Fruit fly (Drosophila melanogaster) S2 (cell line): ENCODE measurements around the gene CG15375.

Experiments
- CG8478 ChIP-seq: fragments of >200 bp; optimal IDR thresholded peaks from 2 replicates; lab custom pipeline; 2018
- CTCF ChIP-seq, 2 experiments: fragments of >200 bp; optimal IDR thresholded peaks; 2 replicates each; lab custom pipeline; 2018

Gene CG15375

DNA sequence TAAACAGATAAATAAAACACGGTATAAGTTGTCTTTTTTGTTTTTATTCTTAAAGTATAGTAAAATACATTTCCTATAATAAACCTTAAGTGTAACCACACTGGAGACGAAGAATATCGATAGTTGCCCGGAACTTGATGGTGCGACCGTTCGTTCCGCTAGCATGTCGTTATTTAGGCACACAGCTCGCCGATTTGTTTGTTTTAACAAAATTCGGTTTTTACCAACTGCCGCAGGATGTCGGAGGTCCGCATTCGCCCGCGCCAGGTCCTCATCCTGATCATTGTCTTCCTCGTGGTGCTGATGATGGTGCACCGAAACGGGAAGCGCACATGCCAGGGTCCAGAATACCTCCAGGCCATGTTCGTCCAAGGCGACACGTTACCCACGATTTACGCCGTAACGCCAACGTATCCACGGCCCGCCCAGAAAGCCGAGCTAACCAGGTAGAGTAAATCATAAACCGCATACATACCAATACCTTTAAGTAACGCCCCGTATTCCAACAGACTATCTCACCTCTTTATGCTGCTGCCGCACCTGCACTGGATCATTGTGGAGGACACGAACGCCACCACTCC lies 30.0 kb downstream of the CG15375 start, which contains the start of gene GlcAT-I:
GlcAT-I (plus strand) TSS at position 163 of the 581 bp plus-strand sequence.
- TF ChIP-seq CTCF (optimal IDR thresholded peaks at IDR 0.05; lab: Kevin White, UChicago): no peak
- no peak for TF ChIP-seq CG8478

DNA sequence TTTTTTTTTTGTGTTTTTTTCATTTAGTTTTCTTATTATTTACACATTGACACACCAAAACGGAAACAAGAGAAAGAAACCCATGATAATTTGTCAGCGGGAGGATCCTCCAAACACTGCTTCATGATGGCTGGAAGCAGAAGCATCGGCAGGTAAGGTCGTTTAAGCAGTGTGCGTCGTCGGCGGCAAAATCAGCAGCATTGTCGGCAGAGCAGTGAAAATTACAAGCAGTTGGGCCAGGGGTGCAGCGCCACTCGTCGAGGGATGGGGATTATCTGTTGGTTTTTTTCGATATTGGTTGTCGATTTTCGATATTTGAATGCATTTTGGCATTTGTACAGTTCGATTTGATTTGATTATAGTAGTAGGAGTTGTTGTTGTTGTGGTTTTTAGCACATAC lies 37.9 kb downstream of the CG15375 start:
- TF ChIP-seq CTCF (optimal IDR thresholded peaks at IDR 0.05; lab: Kevin White, UChicago) (no peak), CG8478 (no peak)

DNA sequence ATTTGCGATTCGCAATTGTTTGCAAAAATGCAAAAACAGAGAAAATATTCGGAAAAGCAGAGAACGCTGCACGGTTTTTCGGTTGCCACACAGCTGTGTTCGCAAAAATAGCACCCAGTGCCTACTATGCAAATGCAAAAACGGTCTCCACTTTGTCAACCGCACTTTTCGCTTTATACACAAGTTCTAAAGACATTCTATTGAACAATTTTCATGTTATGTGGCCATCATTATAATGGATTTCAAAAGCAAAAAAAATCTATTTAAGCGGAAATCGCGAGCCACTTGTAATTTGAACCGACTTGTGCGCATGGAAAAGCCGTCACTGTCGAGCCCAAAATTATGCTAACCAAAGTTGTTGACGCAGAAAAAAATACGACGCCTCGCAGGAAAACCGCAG lies 49.9 kb downstream of the CG15375 start:
- no peak for TF ChIP-seq CG8478
- no peak for TF ChIP-seq CTCF (optimal IDR thresholded peaks at IDR 0.05; lab: Kevin White, UChicago)
